Worm (Caenorhabditis elegans) whole organism, L2 larva: Measurements from ENCODE around the gene Y37E11AM.3.

ENCODE experiments used
- aly-2 ChIP-seq: fragments of 150-350 bp; optimal IDR thresholded peaks from 2 replicates; lab custom pipeline; 2014; ENCODE audit warnings: missing biosample characterization, missing genetic modification characterization
- dmd-4 ChIP-seq: sonication (generic microtip); optimal IDR thresholded peaks from 2 replicates; lab custom pipeline; 2017; ENCODE audit warnings: missing biosample characterization, missing genetic modification characterization
- nhr-10 ChIP-seq: sonication (generic microtip); optimal IDR thresholded peaks from 2 replicates; lab custom pipeline; 2017; ENCODE audit warnings: missing biosample characterization, missing genetic modification characterization
- nhr-77 ChIP-seq: fragments of 150-350 bp; optimal IDR thresholded peaks from 2 replicates; lab custom pipeline; 2014; ENCODE audit warnings: missing biosample characterization, missing genetic modification characterization
- unc-39 ChIP-seq: fragments of 150-350 bp; optimal IDR thresholded peaks from 2 replicates; lab custom pipeline; 2014; ENCODE audit warnings: missing biosample characterization, missing genetic modification characterization

- TF ChIP-seq nhr-10 (tag; lab: Kevin White, UChicago), result no peak
- TF ChIP-seq dmd-4 (tag; lab: Kevin White, UChicago), result no peak
- no peak for TF ChIP-seq nhr-77 (tag; lab: Kevin White, UChicago)
- TF ChIP-seq unc-39, result no peak
- no peak for TF ChIP-seq aly-2
Observed at ce11 chrIV:3725361-3725760, 6.4 kb upstream of the Y37E11AM.3 start, which contains the start of gene Y37E11AM.2.
